Worm (Caenorhabditis elegans) whole organism, dauer: Measurements from ENCODE around the gene ZK250.14.
"Not testable (repeated sequence)": the region's sequence is repeated elsewhere in the genome, so short reads cannot be mapped to it uniquely, and the experiment has no call there.

Source experiments
- unc-62 ChIP-seq: sonication (generic microtip); optimal IDR thresholded peaks from 2 replicates; lab custom pipeline; 2017; ENCODE audit warnings: missing biosample characterization, missing genetic modification reagents, missing genetic modification characterization

The ZK250.14 gene

DNA sequence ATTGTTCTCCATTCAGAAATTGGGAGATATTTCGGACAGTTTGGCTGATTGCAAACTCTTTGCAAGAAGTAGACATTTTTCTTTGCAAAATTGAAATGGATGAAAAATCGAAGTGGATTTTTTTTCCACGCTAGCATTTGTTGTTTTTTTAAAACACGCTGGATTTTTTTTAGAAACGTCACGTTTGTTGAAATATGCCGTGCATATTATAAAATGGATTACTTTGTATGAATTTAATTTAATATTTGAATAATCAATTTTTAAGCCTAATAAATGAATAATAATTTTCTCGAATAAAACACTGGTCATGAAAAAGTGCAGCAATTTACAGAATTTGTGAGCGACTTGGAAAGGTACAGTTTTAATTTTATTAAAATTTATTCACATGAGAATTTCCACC, at the start of gene ZK250.14:
TSS of gene ZK250.14 (minus strand) at position 101 of the 400 bp plus-strand sequence.
- no peak for TF ChIP-seq unc-62 (GFP tag; lab: Kevin White, UChicago)

DNA sequence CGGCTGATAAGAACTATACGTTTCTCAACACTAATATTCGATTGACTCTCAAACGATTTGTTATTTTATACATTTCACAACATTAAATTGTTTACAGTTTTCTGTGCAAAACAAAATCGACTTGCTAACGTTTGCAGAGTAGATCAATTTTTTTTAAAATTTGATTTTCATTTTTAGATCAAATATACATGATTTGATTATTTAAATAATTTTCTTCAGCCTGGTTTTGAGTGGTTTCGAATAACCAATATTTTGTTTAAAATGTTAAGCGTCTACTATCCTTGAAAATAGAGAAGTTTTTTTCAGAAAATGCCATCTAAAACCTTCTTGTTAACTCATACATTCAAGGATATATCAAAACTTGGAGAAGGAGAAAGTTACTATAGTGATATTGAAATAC, 48.7 kb upstream of the ZK250.14 start, which contains the start of gene math-21:
TSS of gene math-21 (plus strand) at position 301 of the 400 bp plus-strand sequence.
- no peak for TF ChIP-seq unc-62 (GFP tag; lab: Kevin White, UChicago)

DNA sequence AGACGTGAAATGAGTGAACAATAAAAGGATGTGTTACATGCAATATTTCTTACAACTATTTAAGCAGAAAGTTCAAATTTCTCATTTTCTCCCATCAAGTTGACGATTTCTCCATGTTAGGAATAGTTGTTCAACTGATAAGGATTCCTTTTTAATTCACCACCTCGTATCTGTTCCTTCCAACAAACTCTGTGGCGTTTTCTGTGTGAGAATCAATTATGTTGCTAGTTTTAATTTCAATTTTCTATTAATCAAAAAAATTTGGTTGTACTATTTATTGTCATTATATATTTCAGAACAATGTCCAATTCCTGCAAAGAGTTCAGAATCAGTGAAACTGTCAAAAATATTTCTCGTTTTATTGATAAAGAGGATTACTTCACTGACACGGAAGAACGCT, 44.0 kb upstream of the ZK250.14 start, which contains the start of gene math-44:
TSS of gene math-44 (plus strand) at position 301 of the 400 bp plus-strand sequence.
- no peak for TF ChIP-seq unc-62 (GFP tag; lab: Kevin White, UChicago)

DNA sequence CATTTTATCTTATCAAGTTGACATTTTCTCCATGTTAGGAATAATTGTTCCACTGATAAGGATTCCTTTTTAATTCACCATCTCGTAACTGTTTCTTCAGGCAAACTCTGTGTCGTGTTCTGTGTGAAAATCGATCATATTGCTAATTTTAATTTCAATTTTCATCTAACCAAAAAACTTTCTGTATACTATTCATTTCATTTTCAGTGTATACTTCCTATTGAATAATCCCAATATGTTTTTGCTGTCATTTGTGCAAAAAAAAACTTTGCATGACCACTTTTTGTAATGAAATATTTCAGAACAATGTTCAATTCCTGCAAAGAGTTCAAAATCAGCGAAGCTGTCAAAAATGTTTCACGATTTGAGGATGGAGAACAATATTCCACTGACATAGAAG, 42.0 kb upstream of the ZK250.14 start, which contains the start of gene Y16E11A.4:
TSS of gene Y16E11A.4 (plus strand) at position 301 of the 400 bp plus-strand sequence.
- no peak for TF ChIP-seq unc-62 (GFP tag; lab: Kevin White, UChicago)

DNA sequence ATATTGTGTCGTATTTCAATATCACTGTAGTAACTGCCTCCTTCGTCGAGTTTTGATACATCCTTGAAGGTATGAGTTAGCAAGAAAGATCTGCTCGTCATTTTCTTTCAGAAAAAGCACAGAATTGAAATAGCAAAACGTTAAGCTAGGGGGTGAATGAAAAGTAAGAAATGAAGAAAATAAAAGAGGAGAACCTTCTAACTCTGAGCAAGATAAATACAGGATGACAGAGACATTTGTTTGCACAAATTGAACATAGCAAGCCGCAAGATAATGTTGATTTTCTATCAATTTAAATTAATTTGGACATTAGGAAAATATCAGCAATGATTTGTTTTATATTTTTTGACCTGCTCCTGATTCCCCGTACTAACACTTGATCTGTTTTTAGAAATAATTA, 10.6 kb upstream of the ZK250.14 start, which contains the start of gene math-49:
TSS of gene math-49 (minus strand) at position 101 of the 400 bp plus-strand sequence.
- not testable (repeated sequence) for TF ChIP-seq unc-62 (GFP tag; lab: Kevin White, UChicago)

DNA sequence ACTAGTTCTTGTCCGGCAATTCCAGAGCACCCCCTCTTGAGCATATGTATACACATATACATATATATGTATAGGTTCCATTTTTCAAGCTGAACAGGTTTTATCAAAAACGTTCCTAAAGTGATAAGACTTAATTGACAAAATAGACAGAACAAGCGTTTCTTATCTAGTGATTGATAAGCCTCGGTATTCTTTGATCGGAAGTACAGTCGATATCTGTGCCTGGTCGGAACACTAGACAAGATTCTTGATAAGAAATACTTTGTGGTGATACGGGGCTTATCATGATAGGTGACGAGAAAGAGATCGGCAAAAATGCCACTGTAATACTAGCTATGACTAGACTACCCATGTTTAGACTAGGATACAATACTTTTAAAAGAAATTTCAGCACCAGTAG, 4.1 kb upstream of the ZK250.14 start:
- no peak for TF ChIP-seq unc-62 (GFP tag; lab: Kevin White, UChicago)

DNA sequence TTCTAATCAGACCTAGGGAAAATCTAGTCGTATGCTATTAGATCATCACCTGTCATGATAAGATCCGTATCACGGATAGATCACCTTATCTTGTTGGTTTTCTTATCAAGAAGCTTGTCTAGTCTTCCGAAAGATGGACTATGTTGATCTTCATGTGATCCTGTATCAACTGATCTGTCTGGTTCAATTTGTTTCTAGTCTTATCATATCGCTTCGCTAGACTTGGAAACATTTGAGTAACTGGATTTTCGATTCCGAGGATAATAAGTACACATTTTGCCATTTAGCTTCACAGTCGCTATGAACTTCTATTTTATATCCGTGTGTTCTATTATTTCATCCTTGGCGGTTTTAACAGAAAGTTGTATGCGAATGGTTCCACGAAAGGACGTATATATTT, 3.4 kb upstream of the ZK250.14 start, which contains the start of gene ZK250.2:
TSS of gene ZK250.2 (plus strand) at position 301 of the 400 bp plus-strand sequence.
- not testable (repeated sequence) for TF ChIP-seq unc-62 (GFP tag; lab: Kevin White, UChicago)

DNA sequence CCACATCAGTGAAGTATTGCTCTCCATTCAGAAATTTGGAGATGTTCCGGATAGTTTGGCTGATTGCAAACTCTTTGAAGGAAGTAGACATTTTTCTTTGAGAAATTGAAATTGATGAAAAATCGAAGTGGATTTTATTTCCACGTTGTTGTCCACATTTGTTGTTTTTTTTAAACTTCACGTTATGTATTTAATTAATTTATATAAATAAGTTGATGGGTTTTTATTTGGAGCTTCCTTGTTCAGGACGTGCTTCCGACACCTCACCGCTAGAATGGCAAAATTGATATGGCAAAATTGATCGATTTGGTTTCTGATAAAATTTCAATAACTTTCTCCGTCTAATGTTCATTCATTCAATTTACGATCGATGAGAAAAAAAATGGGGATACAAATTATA, 1.4 kb upstream of the ZK250.14 start, which contains the start of gene math-48:
TSS of gene math-48 (minus strand) at position 101 of the 400 bp plus-strand sequence.
- no peak for TF ChIP-seq unc-62 (GFP tag; lab: Kevin White, UChicago)

DNA sequence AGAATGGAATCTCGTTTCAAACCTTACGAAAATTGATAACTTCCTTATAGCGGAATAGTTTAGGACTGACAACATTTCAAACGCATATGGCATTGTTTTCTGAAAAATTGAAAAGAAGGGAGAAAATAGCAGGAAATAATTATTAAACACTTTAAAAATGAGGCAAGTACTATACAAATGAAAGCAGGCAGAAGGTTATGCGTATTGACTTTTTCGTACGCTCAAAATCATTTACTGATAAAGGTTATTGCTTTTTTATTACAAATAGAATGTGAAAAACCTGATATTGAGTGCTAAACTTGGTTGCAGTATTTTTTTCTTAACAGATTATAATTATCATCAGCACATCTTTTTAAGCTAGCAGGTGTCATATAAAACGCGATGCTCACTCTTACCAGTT, 5.3 kb downstream of the ZK250.14 start, which contains the start of gene ZK250.13:
TSS of gene ZK250.13 (minus strand) at position 101 of the 400 bp plus-strand sequence.
- TF ChIP-seq unc-62 (GFP tag; lab: Kevin White, UChicago): no peak

DNA sequence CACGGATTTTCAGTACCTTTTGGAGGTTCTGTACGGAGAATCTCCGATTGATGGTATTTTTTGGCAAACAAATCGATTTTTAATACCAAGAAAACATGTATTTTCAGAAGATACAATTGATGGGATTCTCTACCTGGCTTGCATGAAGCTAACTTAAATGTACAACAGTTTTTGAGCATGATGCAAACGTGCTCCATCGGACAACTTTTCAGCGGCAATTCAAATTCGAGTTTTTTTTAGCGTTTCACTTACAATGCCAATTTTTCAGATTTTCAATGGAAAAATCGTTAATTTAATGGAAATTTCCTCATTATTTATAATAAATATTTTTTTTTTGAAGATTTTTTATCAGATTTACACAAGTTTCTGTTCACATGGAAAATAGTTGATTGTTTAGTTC, 16.4 kb downstream of the ZK250.14 start:
- TF ChIP-seq unc-62 (GFP tag; lab: Kevin White, UChicago): no peak

DNA sequence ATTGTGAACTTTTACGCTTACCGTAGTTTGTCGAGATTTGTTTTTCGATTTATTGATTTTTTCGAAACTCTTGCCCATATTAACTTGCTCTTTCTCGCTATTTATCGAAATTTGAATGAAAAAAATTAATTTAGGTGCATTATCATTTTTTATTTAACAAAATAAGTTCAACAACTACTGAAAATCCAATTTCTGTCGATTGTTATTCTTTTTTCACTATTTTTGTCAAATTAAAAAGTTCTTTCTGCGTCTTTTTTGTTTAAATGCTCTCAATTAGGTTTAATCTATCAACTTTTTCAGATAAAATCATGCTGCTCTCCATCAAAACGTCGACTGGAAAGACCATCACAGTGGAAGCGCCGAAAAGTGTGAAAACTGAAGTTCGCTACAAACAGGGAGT, 18.8 kb downstream of the ZK250.14 start, which contains the start of gene F52C6.2:
TSS of gene F52C6.2 (plus strand) at position 301 of the 400 bp plus-strand sequence.
- TF ChIP-seq unc-62 (GFP tag; lab: Kevin White, UChicago): no peak

DNA sequence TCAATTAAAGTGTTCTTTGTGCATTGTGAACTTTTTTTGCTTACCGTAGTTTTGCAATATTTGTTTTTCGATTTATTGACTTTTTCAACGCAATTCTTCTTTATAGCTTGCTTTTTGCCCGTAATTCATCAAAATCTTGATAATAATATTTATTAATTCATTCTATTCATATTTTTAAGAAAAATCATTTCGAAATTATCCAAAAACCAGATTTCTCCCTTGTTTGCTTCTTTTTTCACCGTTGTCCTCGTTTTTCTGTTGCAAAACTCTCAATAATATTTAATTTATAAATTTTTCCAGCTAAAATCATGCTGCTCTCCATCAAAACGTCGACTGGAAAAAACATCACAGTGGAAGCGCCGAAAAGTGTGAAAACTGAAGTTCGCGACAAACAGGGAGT, 20.5 kb downstream of the ZK250.14 start, which contains the start of gene F52C6.3:
TSS of gene F52C6.3 (plus strand) at position 301 of the 400 bp plus-strand sequence.
- no peak for TF ChIP-seq unc-62 (GFP tag; lab: Kevin White, UChicago)

DNA sequence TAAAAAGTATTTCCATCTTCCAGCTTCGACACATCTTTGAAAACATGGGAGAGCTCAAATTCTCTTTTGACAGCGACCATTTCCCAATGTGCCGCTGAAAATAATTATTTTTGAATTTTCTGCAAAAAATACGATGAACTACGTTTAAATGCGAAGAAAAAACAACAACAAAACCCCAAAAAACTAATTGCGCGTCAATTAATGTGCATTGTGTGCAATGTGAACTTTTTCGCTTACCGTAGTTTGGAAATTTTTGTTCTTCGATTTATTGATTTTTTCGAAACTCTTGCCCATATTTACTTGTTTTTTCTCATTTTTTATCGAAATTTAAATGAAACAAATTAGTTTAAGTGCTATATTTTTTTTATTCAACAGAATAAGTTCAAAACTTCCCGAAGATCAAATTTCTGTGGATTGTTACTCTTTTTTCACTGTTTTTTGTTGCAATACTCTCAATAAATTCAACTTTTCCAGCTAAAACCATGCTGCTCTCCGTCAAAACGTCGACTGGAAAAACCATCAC, 22.3 kb downstream of the ZK250.14 start, which contains the start of the genes bath-2 and F52C6.4:
TSS of gene bath-2 (minus strand) at position 101 of the 523 bp plus-strand sequence.
TSS of gene F52C6.4 (plus strand) at position 473 of the 523 bp plus-strand sequence.
- TF ChIP-seq unc-62 (GFP tag; lab: Kevin White, UChicago): no peak

DNA sequence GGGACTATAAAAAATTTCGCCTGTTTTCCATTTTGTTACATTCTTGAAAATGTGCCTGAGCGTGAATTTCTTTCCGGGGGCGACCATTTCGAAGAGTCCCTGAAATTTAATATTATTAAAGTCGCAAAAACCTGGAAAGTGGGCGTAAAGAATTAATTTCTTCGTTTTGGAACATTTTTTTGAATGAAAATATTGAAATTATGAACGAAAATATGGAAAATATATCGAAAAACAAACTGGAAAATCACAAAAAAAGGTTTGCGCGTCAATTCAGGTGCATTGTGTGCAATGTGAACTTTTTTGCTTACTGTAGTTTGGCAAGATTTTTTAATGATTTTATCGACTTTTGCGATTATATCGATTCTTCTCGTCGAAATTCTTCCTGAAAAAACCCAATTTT, 24.0 kb downstream of the ZK250.14 start, which contains the start of gene bath-7:
TSS of gene bath-7 (minus strand) at position 101 of the 400 bp plus-strand sequence.
- TF ChIP-seq unc-62 (GFP tag; lab: Kevin White, UChicago): no peak

DNA sequence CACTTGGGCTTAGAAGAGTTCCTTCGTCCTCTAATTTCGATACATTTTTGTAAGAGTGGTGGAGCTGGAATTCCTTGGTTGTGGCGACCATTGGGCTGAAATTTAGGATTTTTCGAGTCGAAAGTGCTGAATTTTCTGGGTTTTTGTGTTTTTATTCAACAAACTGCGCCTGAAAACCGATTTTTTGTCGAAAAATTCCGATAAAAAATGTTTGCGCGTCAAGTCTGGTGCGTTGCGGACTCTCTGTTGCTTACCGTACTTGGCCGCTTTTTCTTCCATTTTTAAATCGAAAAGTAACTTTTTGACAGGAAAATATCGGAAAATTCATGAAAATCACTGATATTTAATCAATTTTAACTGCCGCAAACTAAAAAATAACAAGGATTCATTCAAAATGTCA, 27.1 kb downstream of the ZK250.14 start, which contains the start of gene bath-4:
TSS of gene bath-4 (minus strand) at position 101 of the 400 bp plus-strand sequence.
- no peak for TF ChIP-seq unc-62 (GFP tag; lab: Kevin White, UChicago)

DNA sequence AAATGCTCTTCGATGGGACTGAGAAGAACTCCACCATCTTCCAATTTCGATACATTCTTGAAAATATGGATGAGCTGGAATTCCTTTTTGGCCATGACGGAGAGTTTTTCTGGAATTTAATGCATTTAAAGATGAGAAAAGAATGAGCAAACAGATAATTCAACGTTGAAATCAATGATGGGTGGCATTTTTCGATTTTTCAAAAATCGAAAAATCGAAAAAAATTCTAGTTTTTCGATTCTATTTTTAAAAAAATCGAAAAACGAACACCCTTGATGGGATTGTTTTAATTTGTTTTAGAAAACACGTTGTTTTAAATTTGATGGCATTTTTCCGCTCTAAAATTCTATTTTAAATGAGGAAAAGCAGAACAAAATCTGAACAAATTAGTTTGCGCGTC, 32.3 kb downstream of the ZK250.14 start, which contains the start of gene math-31:
TSS of gene math-31 (minus strand) at position 101 of the 400 bp plus-strand sequence.
- no peak for TF ChIP-seq unc-62 (GFP tag; lab: Kevin White, UChicago)
